Fruit fly (Drosophila melanogaster): Measurements from ENCODE around the gene LSm-4.

The LSm-4 gene

dm6 chr2L:10381890-10382450, 23.0 kb downstream of the LSm-4 start, which contains the start of gene CG5096 (continued):
- TF ChIP-seq CG6654 (GFP tag; optimal IDR thresholded peaks at IDR 0.05) (peak; percentile 64), Nf-YC (tag; optimal IDR thresholded peaks at IDR 0.05) (peak; percentile 69), tap (tag; optimal IDR thresholded peaks at IDR 0.05) (peak; percentile 94), CG32532 (GFP tag; IDR thresholded peaks at IDR 0.05) (peak; percentile 89), CG7357 (GFP tag; IDR thresholded peaks at IDR 0.05) (peak; percentile 75), caup (GFP tag; optimal IDR thresholded peaks at IDR 0.05; ENCODE audit: severe bottlenecking) (peak; percentile 93), CG31441 (GFP tag; IDR thresholded peaks at IDR 0.05) (peak; percentile 87), CHES-1-like (GFP tag; optimal IDR thresholded peaks at IDR 0.05) (peak; percentile 62), nau (GFP tag; optimal IDR thresholded peaks at IDR 0.05) (peak; percentile 84), onecut (GFP tag; IDR thresholded peaks at IDR 0.05) (peak; percentile 81), CG8281 (tag; optimal IDR thresholded peaks at IDR 0.05) (peak; percentile 72), CG7928 (GFP tag; optimal IDR thresholded peaks at IDR 0.05) (peak; percentile 41), CG17912 (GFP tag; optimal IDR thresholded peaks at IDR 0.05) (peak; percentile 43), HLH54F (GFP tag; optimal IDR thresholded peaks at IDR 0.05) (peak; percentile 76), gcm2 (GFP tag; optimal IDR thresholded peaks at IDR 0.05) (peak; percentile 23), Six4 (GFP tag; optimal IDR thresholded peaks at IDR 0.05) (peak; percentile 68), wek (GFP tag; optimal IDR thresholded peaks at IDR 0.05) (peak; percentile 48), gsb (GFP tag; IDR thresholded peaks at IDR 0.05) (peak; percentile 84), CG30403 (GFP tag; optimal IDR thresholded peaks at IDR 0.05) (peak; percentile 85), CG14965 (GFP tag; optimal IDR thresholded peaks at IDR 0.05; ENCODE audit: borderline replicate concordance) (no peak), chif (GFP tag; optimal IDR thresholded peaks at IDR 0.05) (peak; percentile 62 to 64), Side (GFP tag; optimal IDR thresholded peaks at IDR 0.05) (peak; percentile 83), gt (GFP tag; IDR thresholded peaks at IDR 0.05) (no peak), Med (GFP tag) (peak; percentile 97), Vsx1 (GFP tag; optimal IDR thresholded peaks at IDR 0.05) (peak; percentile 67), run (tag; optimal IDR thresholded peaks at IDR 0.05) (peak; percentile 83), CG5180 (GFP tag; optimal IDR thresholded peaks at IDR 0.05) (peak; percentile 78), vnd (GFP tag; IDR thresholded peaks at IDR 0.05; ENCODE audit: partially characterized antibody) (no peak), C15 (GFP tag; IDR thresholded peaks at IDR 0.05) (peak; percentile 72; the same call in 1 of the 3 replicates), Tbp (GFP tag; optimal IDR thresholded peaks at IDR 0.05) (no peak), ttk (GFP tag; IDR thresholded peaks at IDR 0.05) (peak; percentile 82; the same call in 1 of the 2 replicates), zf30C (GFP tag; optimal IDR thresholded peaks at IDR 0.05) (no peak), Hsf (GFP tag; optimal IDR thresholded peaks at IDR 0.05) (peak; percentile 79), CG3838 (GFP tag; optimal IDR thresholded peaks at IDR 0.05) (peak; percentile 49), CG15269 (tag; optimal IDR thresholded peaks at IDR 0.05) (peak; percentile 95), Dek (tag; optimal IDR thresholded peaks at IDR 0.05) (peak; percentile 94), CG8944 (GFP tag; optimal IDR thresholded peaks at IDR 0.05) (peak; percentile 43), CG16815 (GFP tag; optimal IDR thresholded peaks at IDR 0.05) (peak; percentile 14), chm (GFP tag; IDR thresholded peaks at IDR 0.05) (peak; percentile 83), Atf3 (GFP tag; optimal IDR thresholded peaks at IDR 0.05) (peak; percentile 37), Usf (GFP tag; optimal IDR thresholded peaks at IDR 0.05) (peak; percentile 49), al (GFP tag; IDR thresholded peaks at IDR 0.05) (peak; percentile 78), CG17328 (GFP tag; IDR thresholded peaks at IDR 0.05) (peak; percentile 83), CG16863 (GFP tag; optimal IDR thresholded peaks at IDR 0.05) (peak; percentile 71), CG18262 (tag; optimal IDR thresholded peaks at IDR 0.05) (peak; percentile 87), org-1 (GFP tag; optimal IDR thresholded peaks at IDR 0.05) (peak; percentile 78), shn (GFP tag; optimal IDR thresholded peaks at IDR 0.05) (peak; percentile 18), Max (GFP tag; optimal IDR thresholded peaks at IDR 0.05) (peak; percentile 70), dan (GFP tag; IDR thresholded peaks at IDR 0.05) (no peak), repo (GFP tag; optimal IDR thresholded peaks at IDR 0.05) (peak; percentile 39), ci (GFP tag; IDR thresholded peaks at IDR 0.05) (peak; percentile 94)

Data from whole organism, embryonic.